Worm (Caenorhabditis elegans) whole organism, early embryonic: ENCODE results near the gene hst-3.1.

ENCODE experiments used
- B0310.2 ChIP-seq: sonication (generic microtip); optimal IDR thresholded peaks from 2 replicates; lab custom pipeline; 2016; ENCODE audit warnings: mild to moderate bottlenecking, missing genetic modification characterization, missing compliant biosample characterization
- F13C5.2 ChIP-seq: sonication (generic microtip); optimal IDR thresholded peaks from 2 replicates; lab custom pipeline; 2017; ENCODE audit warnings: mild to moderate bottlenecking, missing genetic modification characterization, inconsistent platforms, missing compliant biosample characterization
- aly-1 ChIP-seq: sonication (generic microtip); optimal IDR thresholded peaks from 2 replicates; lab custom pipeline; 2016; ENCODE audit warnings: missing genetic modification characterization, missing compliant biosample characterization
- ama-1 ChIP-seq: fragments of 150-350 bp; optimal IDR thresholded peaks from 2 replicates; lab custom pipeline; 2014
- ceh-13 ChIP-seq: fragments of 200-800 bp; sonication (Bioruptor generic); optimal IDR thresholded peaks from 2 replicates; lab custom pipeline; 2018; ENCODE audit warnings: mild to moderate bottlenecking, missing genetic modification characterization, missing compliant biosample characterization
- ceh-36 ChIP-seq: sonication (generic microtip); optimal IDR thresholded peaks from 2 replicates; lab custom pipeline; 2016; ENCODE audit warnings: missing genetic modification characterization, inconsistent platforms, missing compliant biosample characterization
- ets-7 ChIP-seq: sonication (generic microtip); optimal IDR thresholded peaks from 2 replicates; lab custom pipeline; 2016; ENCODE audit warnings: missing genotype, missing genetic modification characterization, missing compliant biosample characterization
- flt-1 ChIP-seq: fragments of 200-800 bp; sonication (Bioruptor generic); IDR thresholded peaks from 2 replicates; pipeline ENCODE4 v1.3.6; 2022; ENCODE audit warnings: missing genetic modification characterization, missing compliant biosample characterization
- hmbx-1 ChIP-seq: sonication (generic microtip); optimal IDR thresholded peaks from 2 replicates; lab custom pipeline; 2016; ENCODE audit warnings: mild to moderate bottlenecking, missing genetic modification characterization, missing compliant biosample characterization
- hmg-4 ChIP-seq: fragments of 200-800 bp; sonication (Bioruptor generic); optimal IDR thresholded peaks from 2 replicates; lab custom pipeline; 2018; ENCODE audit warnings: mild to moderate bottlenecking, missing genetic modification characterization, missing compliant biosample characterization
- hnd-1 ChIP-seq: sonication (generic microtip); optimal IDR thresholded peaks from 2 replicates; lab custom pipeline; 2016; ENCODE audit warnings: missing genetic modification characterization, missing compliant biosample characterization
- pes-1 ChIP-seq: fragments of 200-800 bp; sonication (Bioruptor generic); IDR thresholded peaks from 2 replicates; pipeline ENCODE4 v1.3.6; 2022; ENCODE audit warnings: missing genetic modification reagents, missing genetic modification characterization, missing compliant biosample characterization
- scrt-1 ChIP-seq: fragments of 200-800 bp; sonication (Bioruptor generic); IDR thresholded peaks from 2 replicates; pipeline ENCODE4 v1.3.6; 2022; ENCODE audit warnings: missing genetic modification characterization, missing compliant biosample characterization
- sea-1 ChIP-seq: fragments of 200-800 bp; sonication (Bioruptor generic); conservative IDR thresholded peaks from 2 replicates; pipeline ENCODE4 v1.3.6; 2022; ENCODE audit warnings: missing genetic modification characterization, missing compliant biosample characterization
- tbx-11 ChIP-seq: fragments of 200-800 bp; sonication (Bioruptor generic); IDR thresholded peaks from 2 replicates; pipeline ENCODE4 v1.3.6; 2022; ENCODE audit warnings: missing genetic modification characterization, missing compliant biosample characterization
- tbx-37 ChIP-seq: fragments of 200-800 bp; sonication (Bioruptor generic); conservative IDR thresholded peaks from 2 replicates; pipeline ENCODE4 v1.3.6; 2022; ENCODE audit warnings: missing genetic modification reagents, missing genetic modification characterization, missing compliant biosample characterization
- tra-4 ChIP-seq: sonication (generic microtip); optimal IDR thresholded peaks from 2 replicates; lab custom pipeline; 2017; ENCODE audit warnings: missing genetic modification characterization, missing compliant biosample characterization

hst-3.1 gene

ce11 chrII:6175027-6175426 lies 6.0 kb upstream of the hst-3.1 start:
- no peak for TF ChIP-seq hmg-4 (GFP tag; lab: Kevin White, UChicago)
- TF ChIP-seq aly-1 (tag; lab: Kevin White, UChicago) = no peak
- TF ChIP-seq ama-1 = no peak
- no peak for TF ChIP-seq ceh-13 (GFP tag; lab: Kevin White, UChicago)
- TF ChIP-seq tbx-11 (GFP tag; lab: Robert Waterston, UW) = no peak
- TF ChIP-seq hmbx-1 (tag; lab: Kevin White, UChicago) = no peak
- TF ChIP-seq flt-1 (GFP tag; lab: Robert Waterston, UW) = no peak
- no peak for TF ChIP-seq F13C5.2
- no peak for TF ChIP-seq ets-7 (tag; lab: Kevin White, UChicago)
- no peak for TF ChIP-seq tbx-37
- no peak for TF ChIP-seq tra-4 (tag; lab: Kevin White, UChicago)

DNA sequence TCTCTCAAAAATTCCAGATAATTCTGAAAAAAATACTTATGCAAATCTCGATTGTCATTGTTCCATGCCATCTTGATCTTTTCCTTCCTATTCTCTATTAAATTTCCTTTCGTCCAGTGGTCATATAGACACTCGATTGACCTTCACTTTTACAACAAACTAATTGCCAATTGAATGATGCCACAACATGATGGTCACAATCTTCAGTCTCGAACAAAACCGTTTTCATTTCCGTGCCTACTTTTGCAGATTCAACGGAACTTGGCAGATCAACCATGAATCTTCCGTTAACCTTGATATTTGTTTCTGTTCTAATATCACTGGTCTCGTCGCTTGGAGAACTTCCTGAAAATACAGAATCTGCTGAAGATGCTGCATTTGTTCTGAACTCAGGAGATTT lies 4.3 kb upstream of the hst-3.1 start, which contains the start of gene F40H3.2:
Gene F40H3.2 (plus strand): TSS at position 250 of the 400 bp plus-strand sequence.
- TF ChIP-seq hnd-1 (tag; lab: Kevin White, UChicago) (no peak), tbx-37 (no peak), hmg-4 (GFP tag; lab: Kevin White, UChicago) (no peak), sea-1 (GFP tag; lab: Robert Waterston, UW) (no peak), flt-1 (GFP tag; lab: Robert Waterston, UW) (no peak), F13C5.2 (no peak), pes-1 (GFP tag; lab: Robert Waterston, UW) (no peak), ama-1 (no peak)

DNA sequence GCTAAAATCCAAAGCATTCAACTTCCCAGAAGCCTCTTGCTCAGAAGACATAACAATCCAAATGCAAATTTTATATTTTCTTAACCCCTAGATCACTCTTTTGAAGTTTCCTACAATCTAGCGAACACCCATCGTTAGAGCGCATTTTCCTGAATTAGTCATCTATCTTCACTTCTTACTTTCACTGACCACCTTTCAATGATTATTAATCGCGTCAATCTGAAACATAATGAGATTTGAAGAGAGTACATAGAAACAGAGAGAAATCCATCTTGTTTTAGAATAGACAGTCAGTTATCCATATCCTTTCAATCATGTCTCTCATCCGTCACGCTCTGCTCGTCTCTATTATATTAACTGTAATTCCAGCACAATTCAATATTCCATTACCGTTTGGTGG lies 2.2 kb upstream of the hst-3.1 start, which contains the start of gene F40H3.3:
Gene F40H3.3 (plus strand): TSS at position 280 of the 400 bp plus-strand sequence.
- no peak for TF ChIP-seq tbx-37
- no peak for TF ChIP-seq ama-1
- TF ChIP-seq flt-1 (GFP tag; lab: Robert Waterston, UW) = no peak
- TF ChIP-seq ceh-13 (GFP tag; lab: Kevin White, UChicago) = no peak
- no peak for TF ChIP-seq ets-7 (tag; lab: Kevin White, UChicago)
- no peak for TF ChIP-seq aly-1 (tag; lab: Kevin White, UChicago)
- TF ChIP-seq pes-1 (GFP tag; lab: Robert Waterston, UW) = no peak

DNA sequence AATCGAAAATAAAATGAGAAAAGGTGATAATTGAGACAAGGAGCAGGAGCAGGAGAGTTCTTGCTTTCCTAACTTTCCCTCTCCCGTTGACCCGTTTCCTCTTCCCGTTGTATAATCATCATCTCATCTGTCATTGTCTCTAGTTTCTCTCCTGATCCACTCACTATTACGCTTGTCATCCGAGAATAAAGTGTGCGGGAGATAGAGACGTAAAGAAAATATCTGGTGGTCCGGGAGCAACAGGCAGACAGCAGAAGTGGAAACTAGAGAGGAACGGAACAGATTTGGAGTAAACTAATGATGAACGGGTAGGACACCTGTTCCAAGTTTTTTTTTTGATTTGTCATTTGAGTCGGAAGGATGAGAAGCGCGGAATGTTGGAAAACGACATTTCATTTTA lies 1.2 kb upstream of the hst-3.1 start:
- TF ChIP-seq hnd-1 (tag; lab: Kevin White, UChicago) = no peak

DNA sequence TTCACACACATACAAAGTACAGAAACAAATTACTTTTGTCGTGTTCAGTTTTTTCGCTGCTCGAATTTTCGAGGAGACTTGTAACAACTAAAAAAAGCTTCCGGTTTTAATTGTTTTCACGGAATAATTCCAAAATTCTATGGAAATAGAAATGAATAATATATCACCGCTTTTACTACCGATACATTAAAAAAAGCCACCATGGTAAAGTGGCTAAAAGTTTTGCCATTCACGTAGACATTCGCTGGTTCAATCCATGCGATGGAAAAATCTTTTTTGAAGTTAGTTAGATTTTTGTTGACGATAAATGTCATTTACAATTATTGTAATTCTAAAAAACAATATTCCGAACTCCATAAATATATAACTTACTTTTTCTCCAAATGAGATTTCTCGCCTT lies 342 bp downstream of the hst-3.1 start:
- TF ChIP-seq hnd-1 (tag; lab: Kevin White, UChicago) (no peak), tbx-11 (GFP tag; lab: Robert Waterston, UW) (no peak), pes-1 (GFP tag; lab: Robert Waterston, UW) (no peak), flt-1 (GFP tag; lab: Robert Waterston, UW) (no peak), scrt-1 (no peak), hmg-4 (GFP tag; lab: Kevin White, UChicago) (no peak), sea-1 (GFP tag; lab: Robert Waterston, UW) (no peak), F13C5.2 (no peak), B0310.2 (tag; lab: Kevin White, UChicago) (no peak), ceh-13 (GFP tag; lab: Kevin White, UChicago) (no peak), ceh-36 (tag; lab: Kevin White, UChicago) (no peak), hmbx-1 (tag; lab: Kevin White, UChicago) (no peak), tbx-37 (no peak), tra-4 (tag; lab: Kevin White, UChicago) (no peak), ets-7 (tag; lab: Kevin White, UChicago) (no peak)

DNA sequence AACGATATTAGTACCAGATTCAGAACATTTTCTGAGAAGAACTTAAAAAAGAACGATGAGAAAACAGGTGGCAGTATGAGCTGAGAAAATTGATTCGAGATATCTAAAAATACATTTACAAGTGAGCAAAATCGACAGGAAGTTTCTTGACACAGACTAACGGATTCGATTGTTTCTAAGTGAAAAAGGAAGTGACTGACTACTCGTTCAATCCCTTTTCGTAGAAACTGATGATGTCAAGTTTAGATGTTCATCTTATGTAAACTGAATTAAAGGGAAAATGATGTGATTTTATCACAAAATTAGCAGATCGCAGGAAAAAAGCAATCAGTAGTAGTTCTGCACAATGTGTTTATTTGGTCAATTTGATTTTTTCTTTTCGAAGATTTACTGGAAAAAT lies 3.9 kb downstream of the hst-3.1 start:
- TF ChIP-seq B0310.2 (tag; lab: Kevin White, UChicago) (no peak), tbx-37 (no peak), sea-1 (GFP tag; lab: Robert Waterston, UW) (no peak), hnd-1 (tag; lab: Kevin White, UChicago) (no peak), hmbx-1 (tag; lab: Kevin White, UChicago) (no peak), aly-1 (tag; lab: Kevin White, UChicago) (no peak), tbx-11 (GFP tag; lab: Robert Waterston, UW) (no peak), ets-7 (tag; lab: Kevin White, UChicago) (no peak), scrt-1 (no peak), tra-4 (tag; lab: Kevin White, UChicago) (no peak), F13C5.2 (no peak), flt-1 (GFP tag; lab: Robert Waterston, UW) (no peak), pes-1 (GFP tag; lab: Robert Waterston, UW) (no peak), hmg-4 (GFP tag; lab: Kevin White, UChicago) (no peak), ceh-13 (GFP tag; lab: Kevin White, UChicago) (no peak), ama-1 (no peak), ceh-36 (tag; lab: Kevin White, UChicago) (no peak)

DNA sequence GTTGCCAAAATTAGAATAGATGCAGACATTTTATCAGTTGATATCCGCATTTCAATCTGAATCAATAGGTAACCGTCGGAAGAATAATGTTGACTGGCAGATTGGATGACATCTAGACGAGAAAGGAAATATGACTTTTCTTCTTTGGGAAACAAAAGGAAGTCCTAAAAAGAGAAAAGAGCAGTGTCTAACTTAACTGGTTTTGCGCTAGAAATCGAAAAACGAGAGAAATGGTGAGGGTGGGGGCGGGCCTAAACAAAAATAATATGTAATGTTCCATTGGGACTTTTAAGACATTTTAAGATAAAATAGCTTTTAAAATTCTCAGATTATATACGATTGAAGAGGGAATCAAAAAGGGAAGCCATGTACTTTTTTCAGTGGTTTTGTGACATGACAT lies 8.1 kb downstream of the hst-3.1 start, which contains the start of gene exp-1:
Gene exp-1 (minus strand): TSS at position 101 of the 400 bp plus-strand sequence.
- TF ChIP-seq F13C5.2 (no peak), ets-7 (tag; lab: Kevin White, UChicago) (no peak), hmbx-1 (tag; lab: Kevin White, UChicago) (no peak), hmg-4 (GFP tag; lab: Kevin White, UChicago) (no peak), tbx-11 (GFP tag; lab: Robert Waterston, UW) (no peak), sea-1 (GFP tag; lab: Robert Waterston, UW) (no peak), B0310.2 (tag; lab: Kevin White, UChicago) (no peak), tra-4 (tag; lab: Kevin White, UChicago) (no peak), flt-1 (GFP tag; lab: Robert Waterston, UW) (no peak), aly-1 (tag; lab: Kevin White, UChicago) (no peak), tbx-37 (no peak), hnd-1 (tag; lab: Kevin White, UChicago) (no peak)

DNA sequence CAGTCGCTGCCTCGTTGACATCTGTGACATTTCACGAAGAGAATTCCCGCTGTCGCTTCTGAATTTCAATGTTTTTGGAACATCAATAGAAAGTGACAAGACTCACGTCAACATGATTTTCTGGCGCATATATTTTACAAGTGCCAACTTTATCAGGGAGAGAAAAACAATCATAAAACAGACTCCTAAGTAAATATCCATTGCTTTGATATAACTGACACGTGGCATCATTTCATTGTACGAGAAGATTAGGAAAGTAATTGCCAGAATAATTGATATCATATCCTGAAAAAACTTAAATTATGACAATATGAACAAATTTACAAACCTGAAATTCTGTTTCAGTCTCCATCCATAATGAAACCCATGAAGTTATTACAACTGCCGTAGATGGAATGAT lies 10.9 kb downstream of the hst-3.1 start:
- TF ChIP-seq ceh-36 (tag; lab: Kevin White, UChicago) (no peak), ets-7 (tag; lab: Kevin White, UChicago) (no peak), pes-1 (GFP tag; lab: Robert Waterston, UW) (no peak), hmg-4 (GFP tag; lab: Kevin White, UChicago) (no peak), hnd-1 (tag; lab: Kevin White, UChicago) (no peak), aly-1 (tag; lab: Kevin White, UChicago) (no peak), flt-1 (GFP tag; lab: Robert Waterston, UW) (no peak), sea-1 (GFP tag; lab: Robert Waterston, UW) (no peak), scrt-1 (no peak), B0310.2 (tag; lab: Kevin White, UChicago) (no peak), ama-1 (no peak)
